Fruit fly (Drosophila melanogaster) whole organism, embryonic: ENCODE results near the gene CG46412.

Experiments used
- BEAF-32 ChIP-seq: fragments of 200-800 bp; sonication (Bioruptor generic); optimal IDR thresholded peaks from 3 replicates; lab custom pipeline; 2017; ENCODE audit warnings: missing biosample characterization, missing genetic modification characterization, mild to moderate bottlenecking, moderate library complexity, missing genetic modification reagents
- CG10274 ChIP-seq: fragments of 200-800 bp; sonication (Bioruptor generic); optimal IDR thresholded peaks from 3 replicates; lab custom pipeline; 2017; ENCODE audit warnings: missing biosample characterization, mild to moderate bottlenecking, missing genetic modification characterization
- CG10431 ChIP-seq: fragments of 200-800 bp; sonication (Bioruptor generic); optimal IDR thresholded peaks from 3 replicates; lab custom pipeline; 2018; ENCODE audit warnings: missing biosample characterization, mild to moderate bottlenecking, missing genetic modification characterization
- CG11456 ChIP-seq: fragments of 200-800 bp; sonication (Bioruptor generic); IDR thresholded peaks from 3 replicates; pipeline ENCODE4 v1.3.6; 2022; ENCODE audit warnings: missing biosample characterization, missing genetic modification characterization
- CG13296 ChIP-seq: fragments of 200-800 bp; sonication (Bioruptor generic); optimal IDR thresholded peaks from 3 replicates; lab custom pipeline; 2018; ENCODE audit warnings: missing biosample characterization, mild to moderate bottlenecking, missing genetic modification characterization
- CG14710 ChIP-seq: fragments of 200-800 bp; sonication (Bioruptor generic); optimal IDR thresholded peaks from 3 replicates; lab custom pipeline; 2019; ENCODE audit warnings: missing biosample characterization, mild to moderate bottlenecking, missing genetic modification characterization, moderate library complexity
- CG15479 ChIP-seq: fragments of 200-800 bp; sonication (Bioruptor generic); optimal IDR thresholded peaks from 3 replicates; lab custom pipeline; 2019; ENCODE audit warnings: missing biosample characterization, mild to moderate bottlenecking, missing genetic modification characterization, moderate library complexity
- CG1647 ChIP-seq: fragments of 200-800 bp; sonication (Bioruptor generic); optimal IDR thresholded peaks from 3 replicates; lab custom pipeline; 2016; ENCODE audit warnings: missing biosample characterization, missing genetic modification characterization
- CG17359 ChIP-seq: fragments of 200-800 bp; sonication (Bioruptor generic); optimal IDR thresholded peaks from 3 replicates; lab custom pipeline; 2018; ENCODE audit warnings: missing biosample characterization, mild to moderate bottlenecking, missing genetic modification characterization, moderate library complexity
- CG17568 ChIP-seq: fragments of 200-800 bp; sonication (Bioruptor generic); optimal IDR thresholded peaks from 2 replicates; lab custom pipeline; 2018; ENCODE audit warnings: missing biosample characterization, mild to moderate bottlenecking, missing genetic modification characterization, moderate library complexity
- CG2889 ChIP-seq: fragments of 200-800 bp; sonication (Bioruptor generic); IDR thresholded peaks from 3 replicates; pipeline ENCODE4 v1.3.6; 2022; ENCODE audit warnings: missing biosample characterization, missing genetic modification characterization
- CG34376 ChIP-seq: fragments of 200-800 bp; sonication (Bioruptor generic); optimal IDR thresholded peaks from 2 replicates; lab custom pipeline; 2018; ENCODE audit warnings: missing biosample characterization, mild to moderate bottlenecking, missing genetic modification characterization
- CG42726 ChIP-seq: fragments of 200-800 bp; sonication (Bioruptor generic); IDR thresholded peaks from 2 replicates; pipeline ENCODE4 v1.3.6; 2022; ENCODE audit warnings: missing biosample characterization, missing genetic modification characterization; ENCODE audit not compliant: partially characterized antibody
- CG6791 ChIP-seq: fragments of 200-800 bp; sonication (Bioruptor generic); IDR thresholded peaks from 3 replicates; pipeline ENCODE4 v1.3.6; 2022; ENCODE audit warnings: missing biosample characterization, missing genetic modification characterization; ENCODE audit not compliant: partially characterized antibody
- CG6813 ChIP-seq: fragments of 200-800 bp; sonication (Bioruptor generic); optimal IDR thresholded peaks from 2 replicates; lab custom pipeline; 2017; ENCODE audit warnings: missing biosample characterization, missing genetic modification characterization, mild to moderate bottlenecking, moderate library complexity, missing genetic modification reagents
- CG7372 ChIP-seq: fragments of 200-800 bp; sonication (Bioruptor generic); IDR thresholded peaks from 2 replicates; pipeline ENCODE4 v1.3.6; 2022; ENCODE audit warnings: missing biosample characterization, missing genetic modification characterization
- CG7963 ChIP-seq: fragments of 200-800 bp; sonication (Bioruptor generic); IDR thresholded peaks from 3 replicates; pipeline ENCODE4 v1.3.6; 2022; ENCODE audit warnings: missing biosample characterization, missing genetic modification characterization; ENCODE audit not compliant: partially characterized antibody
- CG8089 ChIP-seq: fragments of 200-800 bp; sonication (Bioruptor generic); optimal IDR thresholded peaks from 3 replicates; lab custom pipeline; 2016; ENCODE audit warnings: missing biosample characterization, missing genetic modification characterization
- D ChIP-seq, 2 experiments: fragments of 200-800 bp in 1 of 2; fragments of >200 bp in 1 of 2; sonication (Bioruptor generic) in 1 of 2; optimal IDR thresholded peaks; 2 replicates in 1 of 2; 3 replicates in 1 of 2; lab custom pipeline; 2017; ENCODE audit warnings: mild to moderate bottlenecking in 1 of 2, missing biosample characterization in 1 of 2, missing genetic modification characterization in 1 of 2, missing genetic modification reagents in 1 of 2
- HLH54F ChIP-seq: fragments of 200-800 bp; sonication (Bioruptor generic); optimal IDR thresholded peaks from 3 replicates; lab custom pipeline; 2016; ENCODE audit warnings: missing biosample characterization, missing genetic modification characterization
- HmgD ChIP-seq: fragments of 200-800 bp; sonication (Bioruptor generic); optimal IDR thresholded peaks from 3 replicates; lab custom pipeline; 2016; ENCODE audit warnings: missing biosample characterization, missing genetic modification characterization
- Hr3 ChIP-seq: fragments of 200-800 bp; sonication (Bioruptor generic); optimal IDR thresholded peaks from 3 replicates; lab custom pipeline; 2016; ENCODE audit warnings: missing biosample characterization, missing genetic modification characterization
- Kr ChIP-seq: fragments of 200-800 bp; sonication (Bioruptor generic); optimal IDR thresholded peaks from 2 replicates; lab custom pipeline; 2017; ENCODE audit warnings: missing biosample characterization, mild to moderate bottlenecking, missing genetic modification characterization
- Med ChIP-seq: fragments of 200-800 bp; sonication (Bioruptor generic); peaks from one replicate; lab custom pipeline; 2016; ENCODE audit warnings: missing biosample characterization, missing genetic modification characterization, mild to moderate bottlenecking, inconsistent platforms, moderate library complexity
- Nf-YC ChIP-seq: fragments of 200-800 bp; optimal IDR thresholded peaks from 3 replicates; lab custom pipeline; 2019; ENCODE audit warnings: missing biosample characterization, mild to moderate bottlenecking, missing genetic modification characterization, moderate library complexity
- Oli ChIP-seq: fragments of 200-800 bp; sonication (Bioruptor generic); optimal IDR thresholded peaks from 2 replicates; lab custom pipeline; 2018; ENCODE audit warnings: missing biosample characterization, mild to moderate bottlenecking, missing genetic modification characterization, moderate library complexity
- PHDP ChIP-seq: fragments of 200-800 bp; sonication (Bioruptor generic); optimal IDR thresholded peaks from 3 replicates; lab custom pipeline; 2018; ENCODE audit warnings: missing biosample characterization, mild to moderate bottlenecking, missing genetic modification characterization, moderate library complexity
- Poxn ChIP-seq: fragments of 200-800 bp; sonication (Bioruptor generic); IDR thresholded peaks from 2 replicates; pipeline ENCODE4 v1.3.6; 2022; ENCODE audit warnings: missing biosample characterization, missing genetic modification characterization
- Ptx1 ChIP-seq: fragments of 200-800 bp; sonication (Bioruptor generic); IDR thresholded peaks from 2 replicates; pipeline ENCODE4 v1.3.6; 2022; ENCODE audit warnings: missing biosample characterization, missing genetic modification characterization
- ash1 ChIP-seq: fragments of 200-800 bp; sonication (Bioruptor generic); optimal IDR thresholded peaks from 2 replicates; lab custom pipeline; 2018; ENCODE audit warnings: missing biosample characterization, mild to moderate bottlenecking, missing genetic modification characterization
- btn ChIP-seq: fragments of 200-800 bp; sonication (Bioruptor generic); optimal IDR thresholded peaks from 2 replicates; lab custom pipeline; 2016; ENCODE audit warnings: missing biosample characterization, missing genetic modification characterization
- croc ChIP-seq: fragments of 200-800 bp; sonication (Bioruptor generic); conservative IDR thresholded peaks from 3 replicates; pipeline ENCODE4 v1.3.6; 2022; ENCODE audit warnings: missing biosample characterization, missing genetic modification characterization
- crol ChIP-seq: fragments of 200-800 bp; sonication (Bioruptor generic); IDR thresholded peaks from 2 replicates; pipeline ENCODE4 v1.3.6; 2022; ENCODE audit warnings: missing biosample characterization, missing genetic modification characterization
- gcm ChIP-seq: fragments of 200-800 bp; sonication (Bioruptor generic); optimal IDR thresholded peaks from 2 replicates; lab custom pipeline; 2019; ENCODE audit warnings: missing biosample characterization, mild to moderate bottlenecking, missing genetic modification characterization, moderate library complexity
- gcm2 ChIP-seq: fragments of 200-800 bp; sonication (Bioruptor generic); optimal IDR thresholded peaks from 2 replicates; lab custom pipeline; 2016; ENCODE audit warnings: missing biosample characterization, missing genetic modification characterization
- hbn ChIP-seq: fragments of 200-800 bp; sonication (Bioruptor generic); IDR thresholded peaks from 2 replicates; pipeline ENCODE4 v1.3.6; 2022; ENCODE audit warnings: missing biosample characterization, missing genetic modification characterization; ENCODE audit not compliant: partially characterized antibody
- hkb ChIP-seq, 2 experiments: fragments of 200-800 bp in 1 of 2; fragments of >200 bp in 1 of 2; sonication (Bioruptor generic) in 1 of 2; IDR thresholded peaks in 1 of 2; optimal IDR thresholded peaks in 1 of 2; 2 replicates each; pipeline versions ENCODE4 v1.3.6 to Lab custom; 2017 to 2022; ENCODE audit warnings: missing biosample characterization in 1 of 2, missing genetic modification characterization in 1 of 2
- insv ChIP-seq, 2 experiments: fragments of 200-800 bp; sonication (Bioruptor generic); optimal IDR thresholded peaks; 3 replicates each; lab custom pipeline; 2016 to 2018; ENCODE audit warnings: missing biosample characterization in 2 of 2, missing genetic modification characterization in 2 of 2
- kni ChIP-seq: fragments of 200-800 bp; sonication (Bioruptor generic); optimal IDR thresholded peaks from 3 replicates; lab custom pipeline; 2017; ENCODE audit warnings: mild to moderate bottlenecking, missing biosample characterization, missing genetic modification reagents, missing genetic modification characterization
- lilli ChIP-seq: fragments of 200-800 bp; sonication (Bioruptor generic); optimal IDR thresholded peaks from 3 replicates; lab custom pipeline; 2016; ENCODE audit warnings: missing biosample characterization, missing genetic modification characterization
- nau ChIP-seq: fragments of 200-800 bp; sonication (Bioruptor generic); optimal IDR thresholded peaks from 3 replicates; lab custom pipeline; 2017; ENCODE audit warnings: missing biosample characterization, mild to moderate bottlenecking, missing genetic modification characterization, missing genetic modification reagents
- nmo ChIP-seq: fragments of 200-800 bp; sonication (Bioruptor generic); optimal IDR thresholded peaks from 2 replicates; lab custom pipeline; 2018; ENCODE audit warnings: missing biosample characterization, mild to moderate bottlenecking, missing genetic modification characterization, moderate library complexity
- ranshi ChIP-seq: fragments of 200-800 bp; sonication (Bioruptor generic); IDR thresholded peaks from 2 replicates; pipeline ENCODE4 v1.3.6; 2022; ENCODE audit warnings: missing biosample characterization, missing genetic modification characterization
- sens ChIP-seq: fragments of 200-800 bp; sonication (Bioruptor generic); peaks from one replicate; lab custom pipeline; 2016; ENCODE audit warnings: missing biosample characterization, missing genetic modification characterization
- sug ChIP-seq: fragments of 200-800 bp; optimal IDR thresholded peaks from 2 replicates; lab custom pipeline; 2019; ENCODE audit warnings: missing biosample characterization, mild to moderate bottlenecking, missing genetic modification characterization, moderate library complexity
- unpg ChIP-seq: fragments of 200-800 bp; sonication (Bioruptor generic); optimal IDR thresholded peaks from 3 replicates; lab custom pipeline; 2018; ENCODE audit warnings: missing biosample characterization, mild to moderate bottlenecking, missing genetic modification characterization, moderate library complexity
- zfh1 ChIP-seq: fragments of 200-800 bp; sonication (Bioruptor generic); IDR thresholded peaks from 3 replicates; pipeline ENCODE4 v1.3.6; 2022; ENCODE audit warnings: missing biosample characterization, missing genetic modification characterization

CG46412 gene

dm6 chr3L:11555662-11556460 is 8.0 kb downstream of the CG46412 start (continued):
- peak; percentile 50 for TF ChIP-seq Nf-YC (tag; lab: Kevin White, UChicago)
- peak; percentile 53 for TF ChIP-seq gcm (GFP tag; lab: Kevin White, UChicago)
- TF ChIP-seq CG15479 (GFP tag; lab: Kevin White, UChicago), result no peak
- TF ChIP-seq nau (GFP tag; lab: Kevin White, UChicago), result peak; percentile 4
- no peak for TF ChIP-seq ash1
- TF ChIP-seq CG17359 (tag; lab: Kevin White, UChicago), result peak; percentile 82
- TF ChIP-seq btn (GFP tag; lab: Kevin White, UChicago), result no peak
- peak; percentile 83 for TF ChIP-seq unpg (GFP tag; lab: Kevin White, UChicago)
- no peak for TF ChIP-seq CG10274
- TF ChIP-seq CG6813, result peak; percentile 47
- no peak for TF ChIP-seq CG42726
- TF ChIP-seq HLH54F (GFP tag; lab: Kevin White, UChicago), result no peak
- TF ChIP-seq Kr (GFP tag; lab: Kevin White, UChicago), result no peak
- TF ChIP-seq gcm2, result no peak
- TF ChIP-seq kni, result peak; percentile 11
- peak; percentile 25; the same call in 1 of the 2 replicates for TF ChIP-seq hbn (GFP tag; lab: Robert Waterston, UW)
- peak; percentile 86 for TF ChIP-seq CG14710 (tag; lab: Kevin White, UChicago)
- TF ChIP-seq CG1647 (GFP tag; lab: Kevin White, UChicago), result peak; percentile 15
- TF ChIP-seq BEAF-32 (GFP tag; lab: Kevin White, UChicago), result no peak
- peak; percentile 62; the same call in 1 of the 2 replicates for TF ChIP-seq ranshi (GFP tag; lab: Robert Waterston, UW)
- TF ChIP-seq Poxn (GFP tag; lab: Robert Waterston, UW), result no peak
- TF ChIP-seq CG7372 (GFP tag; lab: Robert Waterston, UW), result no peak
- TF ChIP-seq nmo (GFP tag; lab: Kevin White, UChicago), result peak; percentile 85
- TF ChIP-seq HmgD (GFP tag; lab: Kevin White, UChicago), result no peak
- peak; percentile 67 for TF ChIP-seq Hr3
- peak; percentile 86 for TF ChIP-seq PHDP
- peak; percentile 49 for TF ChIP-seq CG17568 (GFP tag; lab: Kevin White, UChicago)
- TF ChIP-seq CG10431 (GFP tag; lab: Kevin White, UChicago), result peak; percentile 31
- TF ChIP-seq croc (GFP tag; lab: Robert Waterston, UW), result no peak; the same call in 1 of the 3 replicates
- TF ChIP-seq CG8089, result peak; percentile 42
- TF ChIP-seq Med (GFP tag; lab: Kevin White, UChicago), result peak; percentile 85
- TF ChIP-seq lilli (GFP tag; lab: Kevin White, UChicago), result peak; percentile 44
- no peak for TF ChIP-seq hkb (optimal IDR thresholded peaks at IDR 0.05; lab: Kevin White, UChicago)
- TF ChIP-seq hkb (GFP tag; IDR thresholded peaks at IDR 0.05; lab: Robert Waterston, UW), result 0 out of 2 replicates have a peak, but pooled peaks have one; percentile 28
- peak; percentile 34 for TF ChIP-seq CG34376 (GFP tag; lab: Kevin White, UChicago)
- peak; percentile 77 for TF ChIP-seq Oli (tag; lab: Kevin White, UChicago)
- TF ChIP-seq Ptx1 (GFP tag; lab: Robert Waterston, UW), result peak; percentile 83
- no peak for TF ChIP-seq CG6791 (GFP tag; lab: Robert Waterston, UW)
- TF ChIP-seq CG13296, result peak; percentile 74
- no peak for TF ChIP-seq insv (GFP tag; optimal IDR thresholded peaks at IDR 0.05; lab: Kevin White, UChicago)
- TF ChIP-seq zfh1 (GFP tag; lab: Robert Waterston, UW), result peak; percentile 33; the same call in 1 of the 3 replicates
- peak; percentile 88 for TF ChIP-seq sens (GFP tag; lab: Kevin White, UChicago)
- peak; percentile 76 for TF ChIP-seq sug
- no peak for TF ChIP-seq CG11456 (GFP tag; lab: Robert Waterston, UW)
- TF ChIP-seq CG2889 (GFP tag; lab: Robert Waterston, UW), result no peak
- 0 out of 3 replicates have a peak, but pooled peaks have one; percentile 7 for TF ChIP-seq CG7963
- TF ChIP-seq crol (GFP tag; lab: Robert Waterston, UW), result peak; percentile 99
- no peak for TF ChIP-seq D (optimal IDR thresholded peaks at IDR 0.05; lab: Kevin White, UChicago)
- peak; percentile 71 for TF ChIP-seq D (GFP tag; optimal IDR thresholded peaks at IDR 0.05; lab: Kevin White, UChicago)
